Fruit fly (Drosophila melanogaster): Measurements from ENCODE around the gene CG15312.

The CG15312 gene

dm6 chrX:10067528-10067927, 3.1 kb downstream of the CG15312 start (continued):
- TF ChIP-seq CG4730 (GFP tag; IDR thresholded peaks at IDR 0.05) (0 out of 2 replicates have a peak, but pooled peaks have one; percentile 40), CG17385 (GFP tag; optimal IDR thresholded peaks at IDR 0.05) (peak; percentile 13), unpg (GFP tag; optimal IDR thresholded peaks at IDR 0.05) (peak; percentile 58), bigmax (GFP tag; optimal IDR thresholded peaks at IDR 0.05) (no peak), stc (GFP tag; IDR thresholded peaks at IDR 0.05) (peak; percentile 59; the same call in 1 of the 2 replicates), fd64A (GFP tag; optimal IDR thresholded peaks at IDR 0.05) (no peak), CG17829 (tag; optimal IDR thresholded peaks at IDR 0.05) (no peak), CG7372 (GFP tag; IDR thresholded peaks at IDR 0.05) (no peak), sisA (GFP tag; IDR thresholded peaks at IDR 0.05) (peak; percentile 57), Eip74EF (GFP tag; optimal IDR thresholded peaks at IDR 0.05) (no peak), CG8924 (tag; optimal IDR thresholded peaks at IDR 0.05) (peak; percentile 28), Camta (GFP tag; optimal IDR thresholded peaks at IDR 0.05) (peak; percentile 13), dm (GFP tag; optimal IDR thresholded peaks at IDR 0.05) (no peak), tx (GFP tag; optimal IDR thresholded peaks at IDR 0.05) (peak; percentile 7), chm (GFP tag; IDR thresholded peaks at IDR 0.05) (0 out of 2 replicates have a peak, but pooled peaks have one; percentile 33), HmgD (GFP tag; optimal IDR thresholded peaks at IDR 0.05) (no peak), CG2889 (GFP tag; IDR thresholded peaks at IDR 0.05) (no peak), CG3065 (GFP tag; optimal IDR thresholded peaks at IDR 0.05) (no peak), fd96Cb (tag; optimal IDR thresholded peaks at IDR 0.05) (peak; percentile 57), Dbx (GFP tag; IDR thresholded peaks at IDR 0.05) (no peak), onecut (GFP tag; IDR thresholded peaks at IDR 0.05) (no peak), CG30431 (GFP tag; optimal IDR thresholded peaks at IDR 0.05) (peak; percentile 41), Sry-β (GFP tag; optimal IDR thresholded peaks at IDR 0.05) (no peak), seq (GFP tag; IDR thresholded peaks at IDR 0.05) (0 out of 2 replicates have a peak, but pooled peaks have one; percentile 21), br (optimal IDR thresholded peaks at IDR 0.05) (no peak), CkIIα-i1 (GFP tag; IDR thresholded peaks at IDR 0.05) (no peak), twi (tag; optimal IDR thresholded peaks at IDR 0.05) (no peak), sd (tag; optimal IDR thresholded peaks at IDR 0.05) (no peak), CG16813 (GFP tag; IDR thresholded peaks at IDR 0.05; ENCODE audit: partially characterized antibody) (peak; percentile 32; the same call in 1 of the 3 replicates), E2f1 (GFP tag; IDR thresholded peaks at IDR 0.05) (0 out of 2 replicates have a peak, but pooled peaks have one; percentile 22), CG15011 (GFP tag; optimal IDR thresholded peaks at IDR 0.05) (no peak), CG12299 (tag; optimal IDR thresholded peaks at IDR 0.05) (no peak), Fer2 (tag; optimal IDR thresholded peaks at IDR 0.05) (no peak), Lpt (GFP tag; optimal IDR thresholded peaks at IDR 0.05) (no peak), hbn (GFP tag; IDR thresholded peaks at IDR 0.05; ENCODE audit: partially characterized antibody) (no peak), MTF-1 (GFP tag; optimal IDR thresholded peaks at IDR 0.05; ENCODE audit: borderline replicate concordance) (no peak), wor (GFP tag; IDR thresholded peaks at IDR 0.05) (no peak; the same call in 1 of the 2 replicates), Ets65A (GFP tag) (peak; percentile 93), YL-1 (GFP tag; optimal IDR thresholded peaks at IDR 0.05) (no peak), Hey (tag; optimal IDR thresholded peaks at IDR 0.05) (no peak), CG7745 (tag; optimal IDR thresholded peaks at IDR 0.05) (no peak), kay (GFP tag; optimal IDR thresholded peaks at IDR 0.05) (no peak), gro (GFP tag; optimal IDR thresholded peaks at IDR 0.05) (no peak), cato (GFP tag; optimal IDR thresholded peaks at IDR 0.05; ENCODE audit: borderline replicate concordance) (no peak), Hr39 (optimal IDR thresholded peaks at IDR 0.05) (no peak), CG18599 (GFP tag; optimal IDR thresholded peaks at IDR 0.05) (peak; percentile 69), MBD-R2 (GFP tag; IDR thresholded peaks at IDR 0.05) (no peak), CG4404 (GFP tag; IDR thresholded peaks at IDR 0.05) (peak; percentile 49), CG10209 (GFP tag; optimal IDR thresholded peaks at IDR 0.05) (peak; percentile 38), nom (GFP tag; optimal IDR thresholded peaks at IDR 0.05) (no peak), CG9727 (GFP tag; optimal IDR thresholded peaks at IDR 0.05) (peak; percentile 21), CG1233 (GFP tag; optimal IDR thresholded peaks at IDR 0.05) (peak; percentile 21)
